Worm (Caenorhabditis elegans): Measurements from ENCODE around the gene srx-42.

DNA sequence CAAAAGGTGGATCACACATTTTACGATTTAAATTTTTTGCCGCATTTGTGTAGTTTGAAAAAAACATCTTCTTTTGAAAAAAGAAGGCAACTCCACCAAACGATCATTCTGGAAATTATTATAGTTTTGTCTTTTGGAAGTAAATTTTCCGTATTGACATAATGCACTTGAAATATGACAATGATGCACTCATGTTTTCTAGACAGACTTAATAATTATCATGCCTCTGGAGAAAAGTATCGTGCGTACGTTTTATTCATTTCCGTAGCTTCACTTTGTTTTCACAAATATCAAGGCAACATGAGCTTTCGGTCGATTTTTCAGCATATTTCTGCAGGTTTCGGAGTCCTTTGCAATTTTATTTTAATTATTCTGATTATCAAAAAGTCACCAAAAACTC is 2.5 kb upstream of the srx-42 start, which contains the start of gene str-250:
- TF ChIP-seq pha-4 (tag; optimal IDR thresholded peaks at IDR 0.05) (no peak), fkh-10 (GFP tag; optimal IDR thresholded peaks at IDR 0.05) (no peak), ama-1 (optimal IDR thresholded peaks at IDR 0.05) (no peak), fax-1 (tag; optimal IDR thresholded peaks at IDR 0.05) (no peak), ceh-24 (tag; optimal IDR thresholded peaks at IDR 0.05) (no peak), ceh-45 (GFP tag; IDR thresholded peaks at IDR 0.05) (no peak), ahr-1 (tag; optimal IDR thresholded peaks at IDR 0.05) (no peak), hlh-30 (tag; optimal IDR thresholded peaks at IDR 0.05; ENCODE audit: insufficient read depth) (no peak), pqm-1 (tag; optimal IDR thresholded peaks at IDR 0.05) (no peak), odd-2 (tag; optimal IDR thresholded peaks at IDR 0.05) (no peak)
